Fruit fly (Drosophila melanogaster): ENCODE measurements around the gene pum.

Gene pum

DNA sequence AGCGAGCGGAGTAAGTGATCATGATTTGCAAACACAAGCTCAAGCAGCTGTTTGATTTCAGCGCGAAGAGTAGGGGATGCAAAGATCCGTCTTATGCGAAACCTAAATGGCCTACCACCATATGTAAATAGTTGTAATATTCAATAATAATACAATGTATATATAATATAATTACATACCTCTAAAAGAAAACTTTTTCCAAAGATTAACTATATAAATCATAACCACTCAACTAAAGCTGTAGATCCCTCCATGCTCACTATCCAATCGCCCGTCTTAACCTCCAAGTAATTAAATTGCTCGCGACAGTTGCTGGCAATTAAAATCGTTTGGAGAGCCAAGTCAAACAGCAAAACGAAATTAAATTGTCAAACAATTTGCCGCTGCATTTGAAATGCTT, 10.2 kb downstream of the pum start (continued):
- TF ChIP-seq CG12155 (GFP tag; optimal IDR thresholded peaks at IDR 0.05): peak; percentile 74
- no peak for TF ChIP-seq CG15479 (GFP tag; optimal IDR thresholded peaks at IDR 0.05)
- TF ChIP-seq CG12299 (tag; optimal IDR thresholded peaks at IDR 0.05): no peak
- TF ChIP-seq cg (GFP tag; optimal IDR thresholded peaks at IDR 0.05): no peak
- peak; percentile 80 for TF ChIP-seq Aef1 (GFP tag; IDR thresholded peaks at IDR 0.05)
- peak; percentile 62; the same call in 2 of the 3 replicates for TF ChIP-seq CG6175 (GFP tag; IDR thresholded peaks at IDR 0.05)
- no peak for TF ChIP-seq CG2199 (GFP tag; IDR thresholded peaks at IDR 0.05)
- TF ChIP-seq CG16779 (GFP tag; IDR thresholded peaks at IDR 0.05): peak; percentile 55; the same call in 1 of the 2 replicates
- TF ChIP-seq da (GFP tag; optimal IDR thresholded peaks at IDR 0.05): no peak
- peak; percentile 79 for TF ChIP-seq H2.0 (GFP tag; IDR thresholded peaks at IDR 0.05)
- TF ChIP-seq CG1832 (GFP tag; optimal IDR thresholded peaks at IDR 0.05): no peak
- TF ChIP-seq exex (tag; optimal IDR thresholded peaks at IDR 0.05): peak; percentile 9
- peak; percentile 63 for TF ChIP-seq CG10654 (GFP tag; optimal IDR thresholded peaks at IDR 0.05)
- no peak for TF ChIP-seq bbx (GFP tag; IDR thresholded peaks at IDR 0.05; ENCODE audit: partially characterized antibody)
- peak; percentile 79 for TF ChIP-seq CG9727 (GFP tag; optimal IDR thresholded peaks at IDR 0.05)
- TF ChIP-seq chif (GFP tag; optimal IDR thresholded peaks at IDR 0.05): no peak
- peak; percentile 57; the same call in 1 of the 2 replicates for TF ChIP-seq NFAT (GFP tag; IDR thresholded peaks at IDR 0.05)
- TF ChIP-seq CG8359 (GFP tag; optimal IDR thresholded peaks at IDR 0.05; ENCODE audit: borderline replicate concordance): peak; percentile 2
- peak; percentile 82 for TF ChIP-seq CG10366 (GFP tag; IDR thresholded peaks at IDR 0.05)
- peak; percentile 16 for TF ChIP-seq Deaf1 (tag; optimal IDR thresholded peaks at IDR 0.05)
- TF ChIP-seq bcd (GFP tag; optimal IDR thresholded peaks at IDR 0.05): peak; percentile 83
- no peak; the same call in 1 of the 3 replicates for TF ChIP-seq Mrtf (GFP tag; IDR thresholded peaks at IDR 0.05)
- no peak for TF ChIP-seq sd (tag; optimal IDR thresholded peaks at IDR 0.05)
- peak; percentile 80 for TF ChIP-seq Sox100B (GFP tag; optimal IDR thresholded peaks at IDR 0.05)
- no peak for TF ChIP-seq ftz-f1 (GFP tag; optimal IDR thresholded peaks at IDR 0.05)
- no peak for TF ChIP-seq mirr (GFP tag; optimal IDR thresholded peaks at IDR 0.05)
- TF ChIP-seq luna (GFP tag; optimal IDR thresholded peaks at IDR 0.05): no peak
- no peak for TF ChIP-seq Doc3 (GFP tag; IDR thresholded peaks at IDR 0.05; ENCODE audit: partially characterized antibody)
- TF ChIP-seq stc (GFP tag; IDR thresholded peaks at IDR 0.05): peak; percentile 78
- TF ChIP-seq NC2β (GFP tag; optimal IDR thresholded peaks at IDR 0.05): no peak
- no peak for TF ChIP-seq CG17186 (GFP tag; optimal IDR thresholded peaks at IDR 0.05)
- peak in 1 of 2 experiments; percentile 13 for TF ChIP-seq Eip74EF (GFP tag; optimal IDR thresholded peaks at IDR 0.05)
- peak; percentile 82 for TF ChIP-seq CG17361 (GFP tag; IDR thresholded peaks at IDR 0.05)
- peak; percentile 56; the same call in 1 of the 2 replicates for TF ChIP-seq ttk (GFP tag; IDR thresholded peaks at IDR 0.05)
- no peak for TF ChIP-seq CG12236 (GFP tag; optimal IDR thresholded peaks at IDR 0.05)
- TF ChIP-seq CG1529 (GFP tag; optimal IDR thresholded peaks at IDR 0.05): no peak
- TF ChIP-seq repo (GFP tag; optimal IDR thresholded peaks at IDR 0.05): no peak
- peak; percentile 72 for TF ChIP-seq sisA (GFP tag; IDR thresholded peaks at IDR 0.05)
- TF ChIP-seq Hr51 (GFP tag; optimal IDR thresholded peaks at IDR 0.05): peak; percentile 1 to 87
- TF ChIP-seq HmgZ (tag; optimal IDR thresholded peaks at IDR 0.05): no peak
- no peak for TF ChIP-seq NC2α (GFP tag; optimal IDR thresholded peaks at IDR 0.05)
- no peak for TF ChIP-seq CG8089 (GFP tag; optimal IDR thresholded peaks at IDR 0.05)
- peak; percentile 49; the same call in 1 of the 2 replicates for TF ChIP-seq wdn (GFP tag; IDR thresholded peaks at IDR 0.05)
- peak; percentile 81 for TF ChIP-seq CG9932 (GFP tag; IDR thresholded peaks at IDR 0.05)
- no peak for TF ChIP-seq Myb (GFP tag; optimal IDR thresholded peaks at IDR 0.05)
- peak; percentile 28 for TF ChIP-seq CG12219 (GFP tag; optimal IDR thresholded peaks at IDR 0.05)
- no peak for TF ChIP-seq CG33213 (GFP tag; optimal IDR thresholded peaks at IDR 0.05)
- TF ChIP-seq gfzf (GFP tag; optimal IDR thresholded peaks at IDR 0.05): no peak
- no peak for TF ChIP-seq Doc2 (GFP tag; IDR thresholded peaks at IDR 0.05)
- TF ChIP-seq CG31224 (GFP tag; IDR thresholded peaks at IDR 0.05): peak; percentile 77
- no peak for TF ChIP-seq crol (GFP tag; IDR thresholded peaks at IDR 0.05)
